Worm (Caenorhabditis elegans) whole organism, midembryonic: ENCODE data around the gene vha-12.

Source experiments
- T22C8.4 ChIP-seq: fragments of 200-800 bp; sonication (Bioruptor generic); IDR thresholded peaks from 2 replicates; pipeline ENCODE4 v1.3.6; 2022; ENCODE audit warnings: missing genetic modification characterization, missing compliant biosample characterization
- med-1 ChIP-seq: sonication (generic microtip); optimal IDR thresholded peaks from 2 replicates; lab custom pipeline; 2017; ENCODE audit warnings: missing genetic modification characterization, mild to moderate bottlenecking, missing compliant biosample characterization, antibody characterized with exemption, missing genetic modification reagents; ENCODE audit not compliant: insufficient read depth
- ref-1 ChIP-seq: fragments of 200-800 bp; sonication (Bioruptor generic); conservative IDR thresholded peaks from 2 replicates; pipeline ENCODE4 v1.3.6; 2022; ENCODE audit warnings: missing genetic modification reagents, missing genetic modification characterization, missing compliant biosample characterization
- ztf-23 ChIP-seq: fragments of 200-800 bp; sonication (Bioruptor generic); IDR thresholded peaks from 2 replicates; pipeline ENCODE4 v1.3.6; 2022; ENCODE audit warnings: missing genetic modification reagents, missing genetic modification characterization, missing compliant biosample characterization
- ztf-29 ChIP-seq: fragments of 200-800 bp; sonication (Bioruptor generic); IDR thresholded peaks from 2 replicates; pipeline ENCODE4 v1.3.6; 2022; ENCODE audit warnings: missing genetic modification reagents, missing genetic modification characterization, missing compliant biosample characterization

DNA sequence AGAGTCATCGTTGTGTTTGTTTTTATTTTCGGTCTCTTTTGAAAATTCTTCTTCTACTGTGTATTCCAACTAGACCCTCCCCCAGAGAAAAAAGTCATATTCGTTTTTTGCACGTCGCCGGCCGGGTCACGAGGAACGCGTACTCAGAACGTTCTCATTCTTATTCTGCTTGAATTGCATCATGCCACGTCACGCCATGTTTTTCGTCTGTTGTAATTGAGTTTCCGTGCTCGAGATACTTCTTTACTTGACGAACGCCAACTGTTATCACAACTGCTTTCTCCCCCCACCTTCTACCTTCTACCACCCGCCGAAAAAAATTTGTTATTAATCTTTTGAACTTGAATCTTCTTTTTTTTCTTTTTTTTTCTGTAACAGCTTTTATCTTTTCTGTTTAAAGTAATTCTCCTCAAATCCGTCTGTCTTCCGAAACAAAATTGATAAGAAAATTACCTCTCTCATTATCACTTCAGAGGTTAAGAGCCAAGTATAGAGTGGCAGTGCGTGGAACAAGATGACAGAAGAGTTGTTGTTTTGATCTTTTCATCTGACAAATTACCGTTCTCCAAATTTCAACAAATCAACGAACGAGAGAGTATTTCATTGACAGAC lies 48.1 kb upstream of the vha-12 start:
- no peak for TF ChIP-seq ref-1
- TF ChIP-seq med-1 (GFP tag; lab: Kevin White, UChicago) = no peak
- no peak for TF ChIP-seq T22C8.4
- TF ChIP-seq ztf-29 (GFP tag; lab: Robert Waterston, UW) = no peak
- TF ChIP-seq ztf-23 (GFP tag; lab: Robert Waterston, UW) = no peak
